Fruit fly (Drosophila melanogaster): ENCODE results near the gene CG33689.

The CG33689 gene

dm6 chr3L:16228659-16229205 is 28.7 kb downstream of the CG33689 start, which contains the start of gene Tmx3 (continued):
- TF ChIP-seq pzg (GFP tag; optimal IDR thresholded peaks at IDR 0.05) (peak; percentile 53), CG34376 (GFP tag; optimal IDR thresholded peaks at IDR 0.05) (no peak), phol (tag; optimal IDR thresholded peaks at IDR 0.05) (peak; percentile 92), pros (GFP tag; optimal IDR thresholded peaks at IDR 0.05) (no peak), CG12155 (GFP tag; optimal IDR thresholded peaks at IDR 0.05) (peak; percentile 87), Sox102F (GFP tag; optimal IDR thresholded peaks at IDR 0.05) (peak; percentile 92), CG8359 (GFP tag; optimal IDR thresholded peaks at IDR 0.05; ENCODE audit: borderline replicate concordance) (no peak), Ptx1 (GFP tag; IDR thresholded peaks at IDR 0.05) (peak; percentile 95), CG17359 (tag; optimal IDR thresholded peaks at IDR 0.05) (peak; percentile 90), CG17612 (GFP tag; IDR thresholded peaks at IDR 0.05) (no peak; the same call in 1 of the 2 replicates), Rx (GFP tag; IDR thresholded peaks at IDR 0.05) (peak; percentile 89), CG15696 (tag; optimal IDR thresholded peaks at IDR 0.05) (peak; percentile 89), ase (GFP tag; IDR thresholded peaks at IDR 0.05) (peak; percentile 86), her (GFP tag; optimal IDR thresholded peaks at IDR 0.05) (peak; percentile 9), Gug (GFP tag; IDR thresholded peaks at IDR 0.05) (peak; percentile 93), sr (GFP tag; IDR thresholded peaks at IDR 0.05) (peak; percentile 32; the same call in 1 of the 3 replicates), Adf1 (GFP tag; IDR thresholded peaks at IDR 0.05) (peak; percentile 62), nom (GFP tag; optimal IDR thresholded peaks at IDR 0.05) (peak; percentile 51), Ssrp (tag; optimal IDR thresholded peaks at IDR 0.05) (peak; percentile 92), CG10462 (GFP tag; optimal IDR thresholded peaks at IDR 0.05) (peak; percentile 65), CG15269 (tag; optimal IDR thresholded peaks at IDR 0.05) (peak; percentile 90), CG5953 (GFP tag; IDR thresholded peaks at IDR 0.05) (peak; percentile 84), CG32772 (GFP tag; IDR thresholded peaks at IDR 0.05) (peak; percentile 95), Lhr (GFP tag; optimal IDR thresholded peaks at IDR 0.05) (peak; percentile 83), ewg (GFP tag; optimal IDR thresholded peaks at IDR 0.05) (peak; percentile 70), NK7.1 (GFP tag; optimal IDR thresholded peaks at IDR 0.05) (no peak), crp (GFP tag; optimal IDR thresholded peaks at IDR 0.05) (peak in 1 of 2 experiments; percentile 61), usp (GFP tag; optimal IDR thresholded peaks at IDR 0.05) (no peak), CG8924 (tag; optimal IDR thresholded peaks at IDR 0.05) (peak; percentile 89), CG9215 (GFP tag; IDR thresholded peaks at IDR 0.05) (peak; percentile 84), Bdp1 (GFP tag; optimal IDR thresholded peaks at IDR 0.05) (no peak), CG11398 (GFP tag; optimal IDR thresholded peaks at IDR 0.05) (no peak), CG8281 (tag; optimal IDR thresholded peaks at IDR 0.05) (peak; percentile 50), CG4730 (GFP tag; IDR thresholded peaks at IDR 0.05) (peak; percentile 88), slbo (GFP tag; IDR thresholded peaks at IDR 0.05) (peak; percentile 96), CG13424 (tag; optimal IDR thresholded peaks at IDR 0.05) (peak; percentile 92), Nf-YB (GFP tag; optimal IDR thresholded peaks at IDR 0.05) (no peak), CG17912 (GFP tag; optimal IDR thresholded peaks at IDR 0.05) (no peak), Hand (GFP tag; optimal IDR thresholded peaks at IDR 0.05) (peak; percentile 41), ems (GFP tag; optimal IDR thresholded peaks at IDR 0.05) (peak; percentile 57), CG4282 (GFP tag; optimal IDR thresholded peaks at IDR 0.05) (peak; percentile 3), seq (GFP tag; IDR thresholded peaks at IDR 0.05) (peak; percentile 58), Atf-2 (GFP tag; optimal IDR thresholded peaks at IDR 0.05) (peak; percentile 47), Dip2 (GFP tag; IDR thresholded peaks at IDR 0.05) (no peak), CG31224 (GFP tag; IDR thresholded peaks at IDR 0.05) (peak; percentile 82), tna (GFP tag; IDR thresholded peaks at IDR 0.05; ENCODE audit: partially characterized antibody) (no peak), Fer2 (tag; optimal IDR thresholded peaks at IDR 0.05) (peak; percentile 80), CG15601 (tag; optimal IDR thresholded peaks at IDR 0.05) (no peak), Atf3 (GFP tag; optimal IDR thresholded peaks at IDR 0.05) (peak; percentile 38), Bgb (GFP tag; IDR thresholded peaks at IDR 0.05; ENCODE audit: partially characterized antibody) (no peak)
